Fruit fly (Drosophila melanogaster) whole organism, embryonic: ENCODE measurements around the gene Ptp4E.

Experiments
- Ada2b ChIP-seq: fragments of 200-800 bp; sonication (Bioruptor generic); IDR thresholded peaks from 2 replicates; pipeline ENCODE4 v1.3.6; 2022; ENCODE audit warnings: missing biosample characterization, missing genetic modification characterization
- Adf1 ChIP-seq: fragments of 200-800 bp; sonication (Bioruptor generic); IDR thresholded peaks from 2 replicates; pipeline ENCODE4 v1.3.6; 2022; ENCODE audit warnings: missing biosample characterization, missing genetic modification characterization
- Aef1 ChIP-seq: fragments of 200-800 bp; sonication (Bioruptor generic); IDR thresholded peaks from 3 replicates; pipeline ENCODE4 v1.3.6; 2022; ENCODE audit warnings: missing biosample characterization, missing genetic modification characterization
- CG10321 ChIP-seq: fragments of 200-800 bp; sonication (Bioruptor generic); IDR thresholded peaks from 2 replicates; pipeline ENCODE4 v1.3.6; 2022; ENCODE audit warnings: missing biosample characterization, missing genetic modification characterization
- CG10543 ChIP-seq: fragments of 200-800 bp; sonication (Bioruptor generic); optimal IDR thresholded peaks from 3 replicates; lab custom pipeline; 2017; ENCODE audit warnings: missing biosample characterization, mild to moderate bottlenecking, missing genetic modification characterization, moderate library complexity
- CG12071 ChIP-seq: fragments of 200-800 bp; sonication (Bioruptor generic); optimal IDR thresholded peaks from 3 replicates; lab custom pipeline; 2018; ENCODE audit warnings: missing biosample characterization, mild to moderate bottlenecking, missing genetic modification characterization
- CG12299 ChIP-seq: fragments of 200-800 bp; sonication (Bioruptor generic); optimal IDR thresholded peaks from 2 replicates; lab custom pipeline; 2018; ENCODE audit warnings: missing biosample characterization, mild to moderate bottlenecking, missing genetic modification characterization
- CG14860 ChIP-seq: fragments of 200-800 bp; sonication (Bioruptor generic); IDR thresholded peaks from 3 replicates; pipeline ENCODE4 v1.3.6; 2022; ENCODE audit warnings: missing biosample characterization, missing genetic modification characterization; ENCODE audit not compliant: partially characterized antibody
- CG17829 ChIP-seq: fragments of 200-800 bp; optimal IDR thresholded peaks from 2 replicates; lab custom pipeline; 2019; ENCODE audit warnings: missing biosample characterization, mild to moderate bottlenecking, missing genetic modification characterization, moderate library complexity
- CG3065 ChIP-seq: fragments of 200-800 bp; sonication (Bioruptor generic); optimal IDR thresholded peaks from 2 replicates; lab custom pipeline; 2016; ENCODE audit warnings: missing biosample characterization, missing genetic modification characterization
- CG31365 ChIP-seq: fragments of 200-800 bp; sonication (Bioruptor generic); optimal IDR thresholded peaks from 2 replicates; lab custom pipeline; 2018; ENCODE audit warnings: missing biosample characterization, mild to moderate bottlenecking, missing genetic modification characterization
- CG32532 ChIP-seq: fragments of 200-800 bp; sonication (Bioruptor generic); IDR thresholded peaks from 2 replicates; pipeline ENCODE4 v1.3.6; 2022; ENCODE audit warnings: missing biosample characterization, missing genetic modification characterization
- CG32772 ChIP-seq: fragments of 200-800 bp; sonication (Bioruptor generic); IDR thresholded peaks from 2 replicates; pipeline ENCODE4 v1.3.6; 2022; ENCODE audit warnings: missing biosample characterization, missing genetic modification characterization
- CG34422 ChIP-seq: fragments of 200-800 bp; sonication (Bioruptor generic); IDR thresholded peaks from 3 replicates; pipeline ENCODE4 v1.3.6; 2022; ENCODE audit warnings: missing biosample characterization, missing genetic modification characterization
- CG42726 ChIP-seq: fragments of 200-800 bp; sonication (Bioruptor generic); IDR thresholded peaks from 2 replicates; pipeline ENCODE4 v1.3.6; 2022; ENCODE audit warnings: missing biosample characterization, missing genetic modification characterization; ENCODE audit not compliant: partially characterized antibody
- CG4282 ChIP-seq: fragments of 200-800 bp; sonication (Bioruptor generic); optimal IDR thresholded peaks from 2 replicates; lab custom pipeline; 2016; ENCODE audit warnings: missing biosample characterization, missing genetic modification characterization
- CG4617 ChIP-seq: fragments of 200-800 bp; sonication (Bioruptor generic); optimal IDR thresholded peaks from 3 replicates; lab custom pipeline; 2016; ENCODE audit warnings: missing biosample characterization, missing genetic modification characterization, borderline replicate concordance
- CG4820 ChIP-seq: fragments of 200-800 bp; sonication (Bioruptor generic); optimal IDR thresholded peaks from 3 replicates; lab custom pipeline; 2016; ENCODE audit warnings: missing biosample characterization, missing genetic modification characterization
- CG8290 ChIP-seq, 3 experiments: fragments of 200-800 bp; sonication (Bioruptor generic); optimal IDR thresholded peaks; 2 replicates each; lab custom pipeline; 2016 to 2019; ENCODE audit warnings: missing biosample characterization in 3 of 3, missing genetic modification characterization in 3 of 3, mild to moderate bottlenecking in 2 of 3, moderate library complexity in 1 of 3
- CG8388 ChIP-seq: fragments of 200-800 bp; sonication (Bioruptor generic); optimal IDR thresholded peaks from 2 replicates; lab custom pipeline; 2019; ENCODE audit warnings: missing biosample characterization, mild to moderate bottlenecking, missing genetic modification characterization, moderate library complexity
- CG8478 ChIP-seq: fragments of >200 bp; optimal IDR thresholded peaks from 2 replicates; lab custom pipeline; 2018
- Deaf1 ChIP-seq: fragments of 200-800 bp; optimal IDR thresholded peaks from 3 replicates; lab custom pipeline; 2019; ENCODE audit warnings: missing biosample characterization, mild to moderate bottlenecking, missing genetic modification characterization, moderate library complexity
- Dp ChIP-seq: fragments of 200-800 bp; sonication (Bioruptor generic); optimal IDR thresholded peaks from 2 replicates; lab custom pipeline; 2018; ENCODE audit warnings: missing biosample characterization, mild to moderate bottlenecking, missing genetic modification characterization, moderate library complexity
- E2f2 ChIP-seq: fragments of 200-800 bp; sonication (Bioruptor generic); IDR thresholded peaks from 2 replicates; pipeline ENCODE4 v1.3.6; 2022; ENCODE audit warnings: missing biosample characterization, missing genetic modification characterization
- Gug ChIP-seq: fragments of 200-800 bp; sonication (Bioruptor generic); IDR thresholded peaks from 4 replicates; pipeline ENCODE4 v1.3.6; 2022; ENCODE audit warnings: missing biosample characterization, missing genetic modification characterization
- HLH4C ChIP-seq: fragments of 200-800 bp; sonication (Bioruptor generic); IDR thresholded peaks from 3 replicates; pipeline ENCODE4 v1.3.6; 2022; ENCODE audit warnings: missing biosample characterization, missing genetic modification characterization; ENCODE audit not compliant: partially characterized antibody
- Mes4 ChIP-seq: fragments of 200-800 bp; sonication (Bioruptor generic); optimal IDR thresholded peaks from 2 replicates; lab custom pipeline; 2016; ENCODE audit warnings: missing biosample characterization, missing genetic modification characterization
- Optix ChIP-seq: fragments of 200-800 bp; sonication (Bioruptor generic); IDR thresholded peaks from 3 replicates; pipeline ENCODE4 v1.3.6; 2022; ENCODE audit warnings: missing biosample characterization, missing genetic modification characterization
- Trl ChIP-seq, 3 experiments: fragments of >200 bp in 2 of 3; fragments of 200-800 bp in 1 of 3; sonication (Bioruptor generic) in 1 of 3; optimal IDR thresholded peaks; 2 replicates in 1 of 3; 3 replicates in 2 of 3; lab custom pipeline; 2016 to 2017; ENCODE audit warnings: missing biosample characterization in 1 of 3, missing genetic modification characterization in 1 of 3
- Vsx1 ChIP-seq: fragments of 200-800 bp; sonication (Bioruptor generic); optimal IDR thresholded peaks from 2 replicates; lab custom pipeline; 2017; ENCODE audit warnings: missing biosample characterization, mild to moderate bottlenecking, missing genetic modification characterization, missing genetic modification reagents
- amos ChIP-seq: fragments of 200-800 bp; sonication (Bioruptor generic); IDR thresholded peaks from 2 replicates; pipeline ENCODE4 v1.3.6; 2022; ENCODE audit warnings: missing biosample characterization, missing genetic modification characterization; ENCODE audit not compliant: partially characterized antibody
- ato ChIP-seq: fragments of 200-800 bp; sonication (Bioruptor generic); IDR thresholded peaks from 2 replicates; pipeline ENCODE4 v1.3.6; 2022; ENCODE audit warnings: missing biosample characterization, missing genetic modification characterization; ENCODE audit not compliant: partially characterized antibody
- bbx ChIP-seq: fragments of 200-800 bp; sonication (Bioruptor generic); IDR thresholded peaks from 2 replicates; pipeline ENCODE4 v1.3.6; 2022; ENCODE audit warnings: missing biosample characterization, missing genetic modification characterization; ENCODE audit not compliant: partially characterized antibody
- cg ChIP-seq: fragments of 200-800 bp; sonication (Bioruptor generic); optimal IDR thresholded peaks from 3 replicates; lab custom pipeline; 2019; ENCODE audit warnings: missing biosample characterization, mild to moderate bottlenecking, missing genetic modification characterization, moderate library complexity
- chif ChIP-seq, 2 experiments: fragments of 200-800 bp; sonication (Bioruptor generic); optimal IDR thresholded peaks; 3 replicates each; lab custom pipeline; 2016; ENCODE audit warnings: missing biosample characterization in 2 of 2, missing genetic modification characterization in 2 of 2
- dmrt11E ChIP-seq: fragments of 200-800 bp; sonication (Bioruptor generic); optimal IDR thresholded peaks from 3 replicates; lab custom pipeline; 2018; ENCODE audit warnings: missing biosample characterization, mild to moderate bottlenecking, missing genetic modification characterization, moderate library complexity
- h ChIP-seq: fragments of >200 bp; optimal IDR thresholded peaks from 2 replicates; lab custom pipeline; 2017
- hb ChIP-seq: fragments of 200-800 bp; sonication (Bioruptor generic); IDR thresholded peaks from 3 replicates; pipeline ENCODE4 v1.3.6; 2022; ENCODE audit warnings: missing biosample characterization, missing genetic modification characterization; ENCODE audit not compliant: partially characterized antibody
- inv ChIP-seq: fragments of 200-800 bp; sonication (Bioruptor generic); IDR thresholded peaks from 2 replicates; pipeline ENCODE4 v1.3.6; 2022; ENCODE audit warnings: missing biosample characterization, missing genetic modification characterization; ENCODE audit not compliant: partially characterized antibody
- maf-S ChIP-seq: fragments of 200-800 bp; sonication (Bioruptor generic); optimal IDR thresholded peaks from 2 replicates; lab custom pipeline; 2016; ENCODE audit warnings: missing biosample characterization, missing genetic modification characterization
- nerfin-1 ChIP-seq: fragments of 200-800 bp; sonication (Bioruptor generic); optimal IDR thresholded peaks from 3 replicates; lab custom pipeline; 2019; ENCODE audit warnings: missing biosample characterization, mild to moderate bottlenecking, missing genetic modification characterization, moderate library complexity
- org-1 ChIP-seq: fragments of 200-800 bp; sonication (Bioruptor generic); optimal IDR thresholded peaks from 2 replicates; lab custom pipeline; 2017; ENCODE audit warnings: missing biosample characterization, missing genetic modification characterization
- pnt ChIP-seq: fragments of 200-800 bp; sonication (Bioruptor generic); optimal IDR thresholded peaks from 3 replicates; lab custom pipeline; 2016; ENCODE audit warnings: missing biosample characterization, missing genetic modification characterization
- rib ChIP-seq: fragments of 200-800 bp; sonication (Bioruptor generic); IDR thresholded peaks from 2 replicates; pipeline ENCODE4 v1.3.6; 2022; ENCODE audit warnings: missing biosample characterization, missing genetic modification characterization
- row ChIP-seq: fragments of 200-800 bp; sonication (Bioruptor generic); IDR thresholded peaks from 3 replicates; pipeline ENCODE4 v1.3.6; 2022; ENCODE audit warnings: missing biosample characterization, missing genetic modification characterization
- sna ChIP-seq: fragments of 200-800 bp; sonication (Bioruptor generic); IDR thresholded peaks from 2 replicates; pipeline ENCODE4 v1.3.6; 2022; ENCODE audit warnings: missing biosample characterization, missing genetic modification characterization; ENCODE audit not compliant: partially characterized antibody
- so ChIP-seq: fragments of 200-800 bp; sonication (Bioruptor generic); IDR thresholded peaks from 3 replicates; pipeline ENCODE4 v1.3.6; 2022; ENCODE audit warnings: missing biosample characterization, missing genetic modification characterization
- sqz ChIP-seq: fragments of 200-800 bp; sonication (Bioruptor generic); optimal IDR thresholded peaks from 3 replicates; lab custom pipeline; 2018; ENCODE audit warnings: missing biosample characterization, mild to moderate bottlenecking, missing genetic modification characterization
- zen2 ChIP-seq: fragments of 200-800 bp; sonication (Bioruptor generic); IDR thresholded peaks from 3 replicates; pipeline ENCODE4 v1.3.6; 2022; ENCODE audit warnings: missing biosample characterization, missing genetic modification characterization; ENCODE audit not compliant: partially characterized antibody

The Ptp4E gene

DNA sequence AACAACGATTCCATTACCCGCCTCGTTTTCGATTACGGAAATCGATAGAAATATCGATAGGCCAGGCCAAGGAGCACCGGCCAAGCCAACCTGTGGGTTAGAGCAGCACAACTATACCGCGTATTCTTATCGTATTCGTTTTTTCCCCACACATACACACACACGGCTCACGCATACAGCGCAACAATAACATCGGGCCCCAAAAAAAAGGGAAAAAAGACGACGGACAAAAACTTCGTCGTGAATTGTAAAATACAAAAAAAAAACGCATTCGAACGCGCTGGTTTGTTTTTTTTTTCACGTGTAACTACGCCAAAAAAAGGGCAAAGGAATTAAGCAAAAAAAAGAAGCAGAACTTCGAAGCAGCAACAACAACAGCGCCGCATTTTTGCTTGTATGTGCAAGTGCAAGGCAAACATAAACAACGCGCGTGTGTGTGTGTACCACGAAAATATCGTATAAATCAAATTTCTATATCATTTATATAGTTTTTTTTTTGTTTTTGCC, 29.9 kb upstream of the Ptp4E start, which contains the start of gene CG32772 (continued):
- peak; percentile 24; the same call in 1 of the 2 replicates for TF ChIP-seq Adf1
- no peak for TF ChIP-seq CG12071 (GFP tag; lab: Kevin White, UChicago)
- TF ChIP-seq HLH4C (GFP tag; lab: Robert Waterston, UW): peak; percentile 87
- no peak for TF ChIP-seq CG4820 (GFP tag; lab: Kevin White, UChicago)
- TF ChIP-seq pnt: no peak
- TF ChIP-seq Optix: no peak
- no peak for TF ChIP-seq CG3065 (GFP tag; lab: Kevin White, UChicago)
- no peak for TF ChIP-seq nerfin-1 (tag; lab: Kevin White, UChicago)
- no peak for TF ChIP-seq CG8388 (GFP tag; lab: Kevin White, UChicago)
- no peak for TF ChIP-seq chif (GFP tag; optimal IDR thresholded peaks at IDR 0.05; lab: Kevin White, UChicago)
- peak; percentile 76 for TF ChIP-seq CG14860 (GFP tag; lab: Robert Waterston, UW)
- no peak for TF ChIP-seq h (lab: Kevin White, UChicago)
- TF ChIP-seq ato (GFP tag; lab: Robert Waterston, UW): peak; percentile 85
- peak; percentile 8; the same call in 1 of the 2 replicates for TF ChIP-seq CG32532 (GFP tag; lab: Robert Waterston, UW)
- TF ChIP-seq CG4617: peak; percentile 43
- no peak for TF ChIP-seq maf-S (GFP tag; lab: Kevin White, UChicago)
- TF ChIP-seq CG17829: peak; percentile 8
- no peak for TF ChIP-seq CG4282
- TF ChIP-seq org-1: no peak
- TF ChIP-seq Aef1 (GFP tag; lab: Robert Waterston, UW): peak; percentile 70
- TF ChIP-seq bbx (GFP tag; lab: Robert Waterston, UW): peak; percentile 89
- peak; percentile 39 for TF ChIP-seq Vsx1 (GFP tag; lab: Kevin White, UChicago)
- peak; percentile 71 for TF ChIP-seq zen2 (GFP tag; lab: Robert Waterston, UW)
- peak; percentile 81 for TF ChIP-seq amos (GFP tag; lab: Robert Waterston, UW)
- no peak for TF ChIP-seq CG34422 (GFP tag; lab: Robert Waterston, UW)
- no peak for TF ChIP-seq Ada2b (GFP tag; lab: Robert Waterston, UW)
- no peak for TF ChIP-seq CG8290 (GFP tag; optimal IDR thresholded peaks at IDR 0.05; lab: Kevin White, UChicago)
- peak in 1 of 2 experiments; percentile 58 for TF ChIP-seq CG8290 (tag; optimal IDR thresholded peaks at IDR 0.05; lab: Kevin White, UChicago)
- TF ChIP-seq Trl (optimal IDR thresholded peaks at IDR 0.05; lab: Kevin White, UChicago): no peak
- TF ChIP-seq Trl (GFP tag; optimal IDR thresholded peaks at IDR 0.05; lab: Kevin White, UChicago): no peak
- peak; percentile 67 for TF ChIP-seq inv (GFP tag; lab: Robert Waterston, UW)
- TF ChIP-seq row (GFP tag; lab: Robert Waterston, UW): peak; percentile 19; the same call in 1 of the 3 replicates
- peak; percentile 64 for TF ChIP-seq CG8478
- TF ChIP-seq Dp (GFP tag; lab: Kevin White, UChicago): peak; percentile 89
- no peak for TF ChIP-seq rib (GFP tag; lab: Robert Waterston, UW)
- TF ChIP-seq sqz (GFP tag; lab: Kevin White, UChicago): peak; percentile 87
- TF ChIP-seq hb (GFP tag; lab: Robert Waterston, UW): peak; percentile 75; the same call in 2 of the 3 replicates
- no peak for TF ChIP-seq Mes4 (GFP tag; lab: Kevin White, UChicago)
- TF ChIP-seq CG31365 (tag; lab: Kevin White, UChicago): no peak
- no peak for TF ChIP-seq Gug
- TF ChIP-seq dmrt11E: no peak
- peak; percentile 68 for TF ChIP-seq sna
- TF ChIP-seq CG12299: no peak
- no peak for TF ChIP-seq so
- peak; percentile 93 for TF ChIP-seq cg (GFP tag; lab: Kevin White, UChicago)
- TF ChIP-seq Deaf1 (tag; lab: Kevin White, UChicago): peak; percentile 92
- peak; percentile 56; the same call in 1 of the 2 replicates for TF ChIP-seq CG42726
- peak; percentile 16 for TF ChIP-seq CG10543 (GFP tag; lab: Kevin White, UChicago)
- TF ChIP-seq E2f2 (GFP tag; lab: Robert Waterston, UW): peak; percentile 95
- peak; percentile 80 for TF ChIP-seq CG32772 (GFP tag; lab: Robert Waterston, UW)
- TF ChIP-seq CG10321 (GFP tag; lab: Robert Waterston, UW): peak; percentile 97
